Worm (Caenorhabditis elegans) whole organism, L2 larva: Measurements from ENCODE around the gene snt-7.
A peak's percentile ranks its signal among the peaks of the same experiment; 100 is the strongest.

ENCODE experiments used
- C34F6.9 ChIP-seq: fragments of 150-350 bp; optimal IDR thresholded peaks from 2 replicates; lab custom pipeline; 2014; ENCODE audit warnings: missing biosample characterization, missing genetic modification characterization
- Y55F3AM.14 ChIP-seq: fragments of 200-800 bp; sonication (Bioruptor generic); optimal IDR thresholded peaks from 2 replicates; lab custom pipeline; 2018; ENCODE audit warnings: mild to moderate bottlenecking, missing genetic modification characterization, missing compliant biosample characterization
- ZK546.5 ChIP-seq: sonication (generic microtip); optimal IDR thresholded peaks from 2 replicates; lab custom pipeline; 2017; ENCODE audit warnings: missing biosample characterization, missing genetic modification characterization
- alr-1 ChIP-seq: fragments of 150-350 bp; optimal IDR thresholded peaks from 2 replicates; lab custom pipeline; 2014; ENCODE audit warnings: missing biosample characterization, missing genetic modification characterization
- aly-2 ChIP-seq: fragments of 150-350 bp; optimal IDR thresholded peaks from 2 replicates; lab custom pipeline; 2014; ENCODE audit warnings: missing biosample characterization, missing genetic modification characterization
- ama-1 ChIP-seq: fragments of 150-350 bp; optimal IDR thresholded peaks from 2 replicates; lab custom pipeline; 2018; ENCODE audit warnings: inconsistent platforms
- blmp-1 ChIP-seq: sonication (generic microtip); optimal IDR thresholded peaks from 2 replicates; lab custom pipeline; 2017; ENCODE audit warnings: missing genetic modification characterization, mild to moderate bottlenecking, missing compliant biosample characterization, antibody characterized with exemption, moderate library complexity; ENCODE audit not compliant: insufficient read depth
- ceh-16 ChIP-seq: fragments of 150-350 bp; optimal IDR thresholded peaks from 2 replicates; lab custom pipeline; 2014; ENCODE audit warnings: missing biosample characterization, missing genetic modification characterization
- crh-2 ChIP-seq: sonication (generic microtip); optimal IDR thresholded peaks from 2 replicates; lab custom pipeline; 2017; ENCODE audit warnings: missing biosample characterization, missing genetic modification characterization
- dmd-4 ChIP-seq: sonication (generic microtip); optimal IDR thresholded peaks from 2 replicates; lab custom pipeline; 2017; ENCODE audit warnings: missing biosample characterization, missing genetic modification characterization
- elt-1 ChIP-seq: fragments of 150-350 bp; optimal IDR thresholded peaks from 2 replicates; lab custom pipeline; 2014; ENCODE audit warnings: missing biosample characterization, missing genetic modification characterization
- elt-3 ChIP-seq: sonication (generic microtip); optimal IDR thresholded peaks from 2 replicates; lab custom pipeline; 2017; ENCODE audit warnings: missing biosample characterization, missing genetic modification characterization
- fos-1 ChIP-seq: fragments of 150-350 bp; optimal IDR thresholded peaks from 2 replicates; lab custom pipeline; 2014; ENCODE audit warnings: missing biosample characterization, missing genetic modification characterization
- gmeb-1 ChIP-seq: fragments of 150-350 bp; optimal IDR thresholded peaks from 2 replicates; lab custom pipeline; 2014; ENCODE audit warnings: missing biosample characterization, missing genetic modification characterization
- lin-11 ChIP-seq: fragments of 150-350 bp; sonication (generic microtip); optimal IDR thresholded peaks from 2 replicates; lab custom pipeline; 2014; ENCODE audit warnings: missing biosample characterization, missing genetic modification characterization, inconsistent platforms, mixed read lengths
- lin-13 ChIP-seq: fragments of 150-350 bp; optimal IDR thresholded peaks from 2 replicates; lab custom pipeline; 2014; ENCODE audit warnings: missing biosample characterization, missing genetic modification reagents, missing genetic modification characterization
- lsy-2 ChIP-seq, 2 experiments: fragments of 150-350 bp in 1 of 2; sonication (generic microtip) in 1 of 2; optimal IDR thresholded peaks; 2 replicates each; lab custom pipeline; 2014 to 2017; ENCODE audit warnings: missing biosample characterization in 2 of 2, missing genetic modification characterization in 2 of 2
- mbf-1 ChIP-seq: sonication (generic microtip); optimal IDR thresholded peaks from 2 replicates; lab custom pipeline; 2017; ENCODE audit warnings: missing biosample characterization, missing genetic modification characterization
- mdl-1 ChIP-seq, 2 experiments: fragments of 150-350 bp in 1 of 2; sonication (generic microtip) in 1 of 2; optimal IDR thresholded peaks; 2 replicates each; lab custom pipeline; 2017; ENCODE audit warnings: missing biosample characterization in 2 of 2, missing genetic modification characterization in 2 of 2
- nhr-12 ChIP-seq: fragments of 150-350 bp; optimal IDR thresholded peaks from 2 replicates; lab custom pipeline; 2014; ENCODE audit warnings: missing biosample characterization, missing genetic modification characterization
- nhr-129 ChIP-seq: fragments of 150-350 bp; optimal IDR thresholded peaks from 2 replicates; lab custom pipeline; 2014; ENCODE audit warnings: missing biosample characterization, missing genetic modification characterization
- nhr-21 ChIP-seq: fragments of 150-350 bp; optimal IDR thresholded peaks from 2 replicates; lab custom pipeline; 2014; ENCODE audit warnings: missing biosample characterization, missing genetic modification characterization
- nhr-23 ChIP-seq: fragments of 150-350 bp; optimal IDR thresholded peaks from 2 replicates; lab custom pipeline; 2014; ENCODE audit warnings: missing biosample characterization, missing genetic modification reagents, missing genetic modification characterization
- nhr-25 ChIP-seq: fragments of 150-350 bp; sonication (generic microtip); optimal IDR thresholded peaks from 3 replicates; lab custom pipeline; 2014; ENCODE audit warnings: missing biosample characterization, missing genetic modification characterization
- nhr-6 ChIP-seq: fragments of 150-350 bp; optimal IDR thresholded peaks from 2 replicates; lab custom pipeline; 2014; ENCODE audit warnings: missing biosample characterization, missing genetic modification characterization
- peb-1 ChIP-seq: fragments of 150-350 bp; optimal IDR thresholded peaks from 2 replicates; lab custom pipeline; 2014; ENCODE audit warnings: missing biosample characterization, missing genetic modification characterization
- sem-4 ChIP-seq: fragments of 150-350 bp; optimal IDR thresholded peaks from 2 replicates; lab custom pipeline; 2014; ENCODE audit warnings: missing biosample characterization, missing genetic modification reagents, missing genetic modification characterization
- sma-3 ChIP-seq: sonication (generic microtip); optimal IDR thresholded peaks from 2 replicates; lab custom pipeline; 2016; ENCODE audit warnings: missing genetic modification reagents, missing genetic modification characterization, missing compliant biosample characterization
- sma-9 ChIP-seq, 2 experiments: fragments of 150-350 bp in 1 of 2; sonication (generic microtip) in 1 of 2; optimal IDR thresholded peaks; 2 replicates each; lab custom pipeline; 2014 to 2016; ENCODE audit warnings: missing genetic modification characterization in 2 of 2, mild to moderate bottlenecking in 1 of 2, missing biosample characterization in 1 of 2, missing compliant biosample characterization in 1 of 2, missing genetic modification reagents in 1 of 2, moderate library complexity in 1 of 2
- snpc-4 ChIP-seq: fragments of 150-350 bp; optimal IDR thresholded peaks from 2 replicates; lab custom pipeline; 2014; ENCODE audit warnings: missing biosample characterization, missing genetic modification characterization
- unc-39 ChIP-seq: fragments of 150-350 bp; optimal IDR thresholded peaks from 2 replicates; lab custom pipeline; 2014; ENCODE audit warnings: missing biosample characterization, missing genetic modification characterization
- unc-55 ChIP-seq: fragments of 150-350 bp; sonication (generic microtip); optimal IDR thresholded peaks from 3 replicates; lab custom pipeline; 2014; ENCODE audit warnings: missing biosample characterization, missing genetic modification reagents, missing genetic modification characterization
- unc-62 ChIP-seq: fragments of 150-350 bp; optimal IDR thresholded peaks from 2 replicates; lab custom pipeline; 2014; ENCODE audit warnings: missing biosample characterization, missing genetic modification reagents, missing genetic modification characterization
- zag-1 ChIP-seq: fragments of 150-350 bp; optimal IDR thresholded peaks from 2 replicates; lab custom pipeline; 2014; ENCODE audit warnings: missing biosample characterization, missing genetic modification characterization
- ztf-11 ChIP-seq: sonication (generic microtip); optimal IDR thresholded peaks from 2 replicates; lab custom pipeline; 2017; ENCODE audit warnings: missing biosample characterization, missing genetic modification characterization
- ztf-4 ChIP-seq: fragments of 150-350 bp; optimal IDR thresholded peaks from 2 replicates; lab custom pipeline; 2014; ENCODE audit warnings: missing biosample characterization, missing genetic modification characterization

Gene snt-7

ce11 chrX:15163118-15163517 is 35.8 kb downstream of the snt-7 start:
- TF ChIP-seq ZK546.5 (tag; lab: Kevin White, UChicago) (no peak), ztf-4 (tag; lab: Kevin White, UChicago) (no peak), unc-62 (no peak), mbf-1 (tag; lab: Kevin White, UChicago) (no peak), fos-1 (no peak), sma-9 (GFP tag; optimal IDR thresholded peaks at IDR 0.05; lab: Kevin White, UChicago) (no peak), sma-9 (tag; optimal IDR thresholded peaks at IDR 0.05; lab: Kevin White, UChicago) (no peak), unc-55 (no peak), elt-1 (tag; lab: Kevin White, UChicago) (no peak), nhr-6 (no peak), aly-2 (tag; lab: Kevin White, UChicago) (no peak), ceh-16 (tag; lab: Kevin White, UChicago) (no peak), sma-3 (GFP tag; lab: Kevin White, UChicago) (no peak), nhr-23 (tag; lab: Kevin White, UChicago) (no peak), unc-39 (tag; lab: Kevin White, UChicago) (no peak), lin-13 (GFP tag; lab: Kevin White, UChicago) (no peak), mdl-1 (tag; optimal IDR thresholded peaks at IDR 0.05; lab: Kevin White, UChicago) (no peak), Y55F3AM.14 (GFP tag; lab: Kevin White, UChicago) (no peak)

- no peak for TF ChIP-seq elt-3 (tag; lab: Kevin White, UChicago)
- no peak for TF ChIP-seq crh-2 (tag; lab: Kevin White, UChicago)
- no peak for TF ChIP-seq gmeb-1 (tag; lab: Kevin White, UChicago)
- peak; percentile 70 for TF ChIP-seq nhr-25 (tag; lab: Kevin White, UChicago)
- no peak for TF ChIP-seq elt-1 (tag; lab: Kevin White, UChicago)
- TF ChIP-seq mdl-1 (tag; optimal IDR thresholded peaks at IDR 0.05; lab: Kevin White, UChicago): no peak
- TF ChIP-seq sma-9 (GFP tag; optimal IDR thresholded peaks at IDR 0.05; lab: Kevin White, UChicago): no peak
- TF ChIP-seq sma-9 (tag; optimal IDR thresholded peaks at IDR 0.05; lab: Kevin White, UChicago): no peak
- no peak for TF ChIP-seq blmp-1
Observed at ce11 chrX:15160923-15161322, 38.0 kb downstream of the snt-7 start.

ce11 chrX:15159362-15159761 is 39.6 kb downstream of the snt-7 start:
- peak; percentile 76 for TF ChIP-seq snpc-4 (tag; lab: Kevin White, UChicago)
- no peak for TF ChIP-seq blmp-1
- no peak for TF ChIP-seq mbf-1 (tag; lab: Kevin White, UChicago)
- TF ChIP-seq lin-13 (GFP tag; lab: Kevin White, UChicago): no peak
- TF ChIP-seq sem-4 (tag; lab: Kevin White, UChicago): no peak

- TF ChIP-seq unc-62 (no peak), crh-2 (tag; lab: Kevin White, UChicago) (no peak), elt-1 (tag; lab: Kevin White, UChicago) (no peak), sma-3 (GFP tag; lab: Kevin White, UChicago) (no peak), lsy-2 (tag; optimal IDR thresholded peaks at IDR 0.05; lab: Kevin White, UChicago) (peak in 1 of 2 experiments; percentile 8), nhr-25 (tag; lab: Kevin White, UChicago) (peak; percentile 18), unc-55 (no peak), ama-1 (lab: Kevin White, UChicago) (no peak), alr-1 (no peak), nhr-129 (tag; lab: Kevin White, UChicago) (no peak), elt-3 (tag; lab: Kevin White, UChicago) (no peak), C34F6.9 (tag; lab: Kevin White, UChicago) (no peak), ztf-11 (no peak), aly-2 (tag; lab: Kevin White, UChicago) (no peak), nhr-21 (peak; percentile 76), ZK546.5 (tag; lab: Kevin White, UChicago) (no peak), zag-1 (tag; lab: Kevin White, UChicago) (no peak), gmeb-1 (tag; lab: Kevin White, UChicago) (peak; percentile 31), lin-11 (tag; lab: Kevin White, UChicago) (no peak), sma-9 (GFP tag; optimal IDR thresholded peaks at IDR 0.05; lab: Kevin White, UChicago) (peak; percentile 15), sma-9 (tag; optimal IDR thresholded peaks at IDR 0.05; lab: Kevin White, UChicago) (no peak), dmd-4 (tag; lab: Kevin White, UChicago) (no peak), peb-1 (tag; lab: Kevin White, UChicago) (no peak), nhr-12 (tag; lab: Kevin White, UChicago) (no peak)
Observed at ce11 chrX:15158699-15159312, 40.1 kb downstream of the snt-7 start, which contains the start of gene C11G10.1. Gene C11G10.1 (minus strand): TSS chrX:15158749.
